Fruit fly (Drosophila melanogaster) S2 (cell line): ENCODE measurements around the gene da.

ENCODE experiments used
- CG8478 ChIP-seq: fragments of >200 bp; optimal IDR thresholded peaks from 2 replicates; lab custom pipeline; 2018
- CTCF ChIP-seq, 2 experiments: fragments of >200 bp; optimal IDR thresholded peaks; 2 replicates each; lab custom pipeline; 2018

- TF ChIP-seq CG8478 (lab: Kevin White, UChicago), result no peak
- no peak for TF ChIP-seq CTCF (optimal IDR thresholded peaks at IDR 0.05; lab: Kevin White, UChicago)
These were observed 38.7 kb downstream of the da start, which contains the start of the genes SmB and KdelR for dm6 chr2L:10426534-10427048.
